Fruit fly (Drosophila melanogaster): ENCODE results near the gene CG42762.
A peak's percentile ranks its signal among the peaks of the same experiment; 100 is the strongest.

The CG42762 gene

dm6 chr2L:8163588-8164166 is 19.8 kb upstream of the CG42762 start (continued):
- TF ChIP-seq chinmo (GFP tag; IDR thresholded peaks at IDR 0.05; ENCODE audit: partially characterized antibody) (0 out of 4 replicates have a peak, but pooled peaks have one; percentile 50), CG2875 (GFP tag; optimal IDR thresholded peaks at IDR 0.05) (no peak), CG4404 (GFP tag; IDR thresholded peaks at IDR 0.05) (no peak), B-H1 (GFP tag; IDR thresholded peaks at IDR 0.05) (no peak), Mes4 (GFP tag; optimal IDR thresholded peaks at IDR 0.05) (no peak), CG5953 (GFP tag; IDR thresholded peaks at IDR 0.05) (no peak), Poxn (GFP tag; IDR thresholded peaks at IDR 0.05) (no peak), zen (tag; optimal IDR thresholded peaks at IDR 0.05) (no peak), wek (GFP tag; optimal IDR thresholded peaks at IDR 0.05) (peak; percentile 15), da (GFP tag; optimal IDR thresholded peaks at IDR 0.05) (peak; percentile 2), PHDP (tag; optimal IDR thresholded peaks at IDR 0.05) (no peak), mam (GFP tag; optimal IDR thresholded peaks at IDR 0.05) (no peak), Xbp1 (GFP tag; optimal IDR thresholded peaks at IDR 0.05) (no peak), insv (GFP tag; optimal IDR thresholded peaks at IDR 0.05) (no peak), CG7556 (GFP tag; optimal IDR thresholded peaks at IDR 0.05) (no peak), CG17568 (GFP tag; optimal IDR thresholded peaks at IDR 0.05) (no peak), CG17802 (tag; optimal IDR thresholded peaks at IDR 0.05) (no peak), CG9609 (GFP tag; optimal IDR thresholded peaks at IDR 0.05) (no peak), Kr (GFP tag; optimal IDR thresholded peaks at IDR 0.05) (peak; percentile 29), CG3065 (GFP tag; optimal IDR thresholded peaks at IDR 0.05) (no peak), disco-r (GFP tag; optimal IDR thresholded peaks at IDR 0.05) (no peak), odd (GFP tag; optimal IDR thresholded peaks at IDR 0.05) (no peak), zfh1 (GFP tag; IDR thresholded peaks at IDR 0.05) (no peak), gcm (GFP tag; optimal IDR thresholded peaks at IDR 0.05) (no peak), Fer2 (tag; optimal IDR thresholded peaks at IDR 0.05) (no peak), CG34376 (GFP tag; optimal IDR thresholded peaks at IDR 0.05) (no peak), caup (GFP tag; optimal IDR thresholded peaks at IDR 0.05; ENCODE audit: severe bottlenecking) (peak; percentile 4), CG6683 (GFP tag; optimal IDR thresholded peaks at IDR 0.05) (no peak), slou (GFP tag; optimal IDR thresholded peaks at IDR 0.05) (no peak), CG34224 (GFP tag; IDR thresholded peaks at IDR 0.05; ENCODE audit: partially characterized antibody) (no peak), CG12769 (tag; optimal IDR thresholded peaks at IDR 0.05) (peak; percentile 70), CG32532 (GFP tag; IDR thresholded peaks at IDR 0.05) (no peak), dimm (GFP tag; IDR thresholded peaks at IDR 0.05) (no peak), Dref (GFP tag; IDR thresholded peaks at IDR 0.05) (no peak), tgo (GFP tag; IDR thresholded peaks at IDR 0.05) (no peak), rib (GFP tag; IDR thresholded peaks at IDR 0.05) (no peak), chif (GFP tag; optimal IDR thresholded peaks at IDR 0.05) (no peak), BtbVII (GFP tag; optimal IDR thresholded peaks at IDR 0.05) (no peak), unc-4 (GFP tag; IDR thresholded peaks at IDR 0.05; ENCODE audit: partially characterized antibody) (no peak), vfl (GFP tag; optimal IDR thresholded peaks at IDR 0.05) (no peak), CG7987 (GFP tag; optimal IDR thresholded peaks at IDR 0.05) (no peak), Lhr (GFP tag; optimal IDR thresholded peaks at IDR 0.05) (no peak), grn (GFP tag; optimal IDR thresholded peaks at IDR 0.05) (peak; percentile 21), mld (GFP tag; IDR thresholded peaks at IDR 0.05; ENCODE audit: partially characterized antibody) (no peak), CG13424 (tag; optimal IDR thresholded peaks at IDR 0.05) (no peak), nerfin-2 (GFP tag; IDR thresholded peaks at IDR 0.05; ENCODE audit: partially characterized antibody) (no peak), Dll (GFP tag; IDR thresholded peaks at IDR 0.05; ENCODE audit: partially characterized antibody) (no peak), HLH54F (GFP tag; optimal IDR thresholded peaks at IDR 0.05) (no peak), stc (GFP tag; IDR thresholded peaks at IDR 0.05) (no peak), fru (optimal IDR thresholded peaks at IDR 0.05) (no peak), trem (tag; optimal IDR thresholded peaks at IDR 0.05) (no peak)
